Worm (Caenorhabditis elegans) whole organism, L4 larva: ENCODE results near the gene syx-2.
A peak's percentile ranks its signal among the peaks of the same experiment; 100 is the strongest.

Source experiments
- D1046.2 ChIP-seq: fragments of 200-800 bp; sonication (Bioruptor generic); IDR thresholded peaks from 2 replicates; pipeline ENCODE4 v1.3.6; 2022; ENCODE audit warnings: missing genetic modification characterization, missing compliant biosample characterization
- F26F4.8 ChIP-seq: fragments of 200-800 bp; sonication (Bioruptor generic); conservative IDR thresholded peaks from 2 replicates; pipeline ENCODE4 v1.3.6; 2022; ENCODE audit warnings: missing genetic modification characterization, missing compliant biosample characterization
- F37D6.2 ChIP-seq: sonication (generic microtip); optimal IDR thresholded peaks from 2 replicates; lab custom pipeline; 2016; ENCODE audit warnings: mild to moderate bottlenecking, missing genetic modification characterization, missing compliant biosample characterization
- T26A8.4 ChIP-seq: fragments of 200-800 bp; sonication (Bioruptor generic); IDR thresholded peaks from 2 replicates; pipeline ENCODE4 v1.3.6; 2022; ENCODE audit warnings: missing genetic modification characterization, missing compliant biosample characterization
- Y48G9A.11 ChIP-seq: fragments of 200-800 bp; sonication (Bioruptor generic); IDR thresholded peaks from 2 replicates; pipeline ENCODE4 v1.3.6; 2022; ENCODE audit warnings: missing genetic modification reagents, missing genetic modification characterization, missing compliant biosample characterization
- Y5F2A.4 ChIP-seq: fragments of 200-800 bp; sonication (Bioruptor generic); optimal IDR thresholded peaks from 2 replicates; lab custom pipeline; 2018; ENCODE audit warnings: mild to moderate bottlenecking, missing genetic modification characterization, missing compliant biosample characterization
- Y75B8A.6 ChIP-seq: fragments of 200-800 bp; sonication (Bioruptor generic); IDR thresholded peaks from 2 replicates; pipeline ENCODE4 v1.3.6; 2022; ENCODE audit warnings: missing genetic modification reagents, missing genetic modification characterization, missing compliant biosample characterization
- arid-1 ChIP-seq: fragments of 200-800 bp; sonication (Bioruptor generic); conservative IDR thresholded peaks from 2 replicates; pipeline ENCODE4 v1.3.6; 2022; ENCODE audit warnings: missing genetic modification reagents, missing genetic modification characterization, missing compliant biosample characterization
- ceh-32 ChIP-seq: sonication (generic microtip); optimal IDR thresholded peaks from 2 replicates; lab custom pipeline; 2016; ENCODE audit warnings: mild to moderate bottlenecking, missing genetic modification characterization, missing compliant biosample characterization; ENCODE audit not compliant: poor library complexity
- ceh-44 ChIP-seq: fragments of 200-800 bp; sonication (Bioruptor generic); IDR thresholded peaks from 2 replicates; pipeline ENCODE4 v1.3.6; 2022; ENCODE audit warnings: missing genetic modification reagents, missing genetic modification characterization, missing compliant biosample characterization
- ces-1 ChIP-seq: fragments of 150-350 bp; sonication (generic microtip); optimal IDR thresholded peaks from 4 replicates; lab custom pipeline; 2014; ENCODE audit warnings: missing biosample characterization, missing genetic modification reagents, missing genetic modification characterization
- cey-2 ChIP-seq: sonication (generic microtip); optimal IDR thresholded peaks from 3 replicates; lab custom pipeline; 2017; ENCODE audit warnings: missing genetic modification characterization, mild to moderate bottlenecking, missing compliant biosample characterization, antibody characterized with exemption, borderline replicate concordance; ENCODE audit not compliant: insufficient read depth
- daf-12 ChIP-seq: fragments of 150-350 bp; optimal IDR thresholded peaks from 2 replicates; lab custom pipeline; 2014; ENCODE audit warnings: missing biosample characterization, missing genetic modification reagents, missing genetic modification characterization
- daf-16 ChIP-seq, 3 experiments: sonication (generic microtip); optimal IDR thresholded peaks; 2 replicates each; lab custom pipeline; 2016 to 2017; ENCODE audit warnings: missing genetic modification characterization in 3 of 3, missing genetic modification reagents in 3 of 3, mild to moderate bottlenecking in 2 of 3, missing compliant biosample characterization in 2 of 3, missing biosample characterization in 1 of 3, moderate library complexity in 1 of 3
- daf-19 ChIP-seq: fragments of 200-800 bp; sonication (Bioruptor generic); conservative IDR thresholded peaks from 2 replicates; pipeline ENCODE4 v1.3.6; 2022; ENCODE audit warnings: missing genetic modification characterization, missing compliant biosample characterization
- daf-8 ChIP-seq: fragments of 200-800 bp; sonication (Bioruptor generic); IDR thresholded peaks from 2 replicates; pipeline ENCODE4 v1.3.6; 2022; ENCODE audit warnings: missing genetic modification characterization, missing compliant biosample characterization
- dmd-6 ChIP-seq: fragments of 200-800 bp; sonication (Bioruptor generic); IDR thresholded peaks from 2 replicates; pipeline ENCODE4 v1.3.6; 2022; ENCODE audit warnings: missing genetic modification reagents, missing genetic modification characterization, missing compliant biosample characterization
- dve-1 ChIP-seq: sonication (generic microtip); optimal IDR thresholded peaks from 2 replicates; lab custom pipeline; 2017; ENCODE audit warnings: antibody characterized with exemption, mild to moderate bottlenecking, missing genetic modification characterization, missing compliant biosample characterization; ENCODE audit not compliant: insufficient read depth
- egl-43 ChIP-seq: fragments of 200-800 bp; sonication (Bioruptor generic); IDR thresholded peaks from 2 replicates; pipeline ENCODE4 v1.3.6; 2022; ENCODE audit warnings: missing genetic modification reagents, missing genetic modification characterization, missing compliant biosample characterization
- fkh-10 ChIP-seq: fragments of 150-350 bp; optimal IDR thresholded peaks from 2 replicates; lab custom pipeline; 2014; ENCODE audit warnings: missing biosample characterization, missing genetic modification reagents, missing genetic modification characterization
- hlh-11 ChIP-seq: fragments of 200-800 bp; sonication (Bioruptor generic); optimal IDR thresholded peaks from 2 replicates; lab custom pipeline; 2018; ENCODE audit warnings: mild to moderate bottlenecking, missing genetic modification characterization, missing compliant biosample characterization
- hmg-1.1 ChIP-seq: fragments of 200-800 bp; sonication (Bioruptor generic); IDR thresholded peaks from 2 replicates; pipeline ENCODE4 v1.3.6; 2022; ENCODE audit warnings: missing genetic modification reagents, missing genetic modification characterization, missing compliant biosample characterization
- jun-1 ChIP-seq: fragments of 150-350 bp; optimal IDR thresholded peaks from 2 replicates; lab custom pipeline; 2014; ENCODE audit warnings: missing biosample characterization, missing genetic modification reagents, missing genetic modification characterization
- madf-9 ChIP-seq: fragments of 200-800 bp; sonication (Bioruptor generic); conservative IDR thresholded peaks from 2 replicates; pipeline ENCODE4 v1.3.6; 2022; ENCODE audit warnings: missing genetic modification reagents, missing genetic modification characterization, missing compliant biosample characterization
- mdl-1 ChIP-seq, 2 experiments: fragments of 150-350 bp in 1 of 2; sonication (generic microtip) in 1 of 2; optimal IDR thresholded peaks; 2 replicates each; lab custom pipeline; 2014 to 2017; ENCODE audit warnings: missing biosample characterization in 2 of 2, missing genetic modification characterization in 2 of 2
- mep-1 ChIP-seq: fragments of 150-350 bp; sonication (generic microtip); optimal IDR thresholded peaks from 3 replicates; lab custom pipeline; 2014; ENCODE audit warnings: missing biosample characterization, missing genetic modification characterization
- mxl-2 ChIP-seq: fragments of 200-800 bp; sonication (Bioruptor generic); conservative IDR thresholded peaks from 2 replicates; pipeline ENCODE4 v1.3.6; 2022; ENCODE audit warnings: missing genetic modification reagents, missing genetic modification characterization, missing compliant biosample characterization
- mxl-3 ChIP-seq: fragments of 200-800 bp; sonication (Bioruptor generic); optimal IDR thresholded peaks from 2 replicates; lab custom pipeline; 2018; ENCODE audit warnings: mild to moderate bottlenecking, missing genetic modification characterization, missing compliant biosample characterization
- nhr-102 ChIP-seq: sonication (generic microtip); optimal IDR thresholded peaks from 2 replicates; lab custom pipeline; 2016; ENCODE audit warnings: mild to moderate bottlenecking, missing genetic modification characterization, moderate library complexity, missing compliant biosample characterization
- nhr-11 ChIP-seq: fragments of 150-350 bp; optimal IDR thresholded peaks from 2 replicates; lab custom pipeline; 2014; ENCODE audit warnings: missing biosample characterization, missing genetic modification characterization
- nhr-237 ChIP-seq: sonication (generic microtip); optimal IDR thresholded peaks from 2 replicates; lab custom pipeline; 2017; ENCODE audit warnings: missing biosample characterization, missing genetic modification characterization
- nhr-28 ChIP-seq: fragments of 150-350 bp; optimal IDR thresholded peaks from 2 replicates; lab custom pipeline; 2014; ENCODE audit warnings: missing biosample characterization, missing genetic modification characterization
- pqm-1 ChIP-seq: sonication (generic microtip); optimal IDR thresholded peaks from 2 replicates; lab custom pipeline; 2017; ENCODE audit warnings: missing biosample characterization, missing genetic modification characterization
- rbr-2 ChIP-seq: sonication (generic microtip); optimal IDR thresholded peaks from 2 replicates; lab custom pipeline; 2016; ENCODE audit warnings: missing genotype, missing genetic modification characterization, missing compliant biosample characterization
- sdz-12 ChIP-seq: fragments of 200-800 bp; sonication (Bioruptor generic); optimal IDR thresholded peaks from 2 replicates; lab custom pipeline; 2018; ENCODE audit warnings: mild to moderate bottlenecking, missing genetic modification characterization, missing compliant biosample characterization
- skn-1 ChIP-seq: fragments of 150-350 bp; optimal IDR thresholded peaks from 2 replicates; lab custom pipeline; 2014; ENCODE audit warnings: missing biosample characterization, missing genetic modification characterization
- snpc-4 ChIP-seq: fragments of 150-350 bp; optimal IDR thresholded peaks from 2 replicates; lab custom pipeline; 2014; ENCODE audit warnings: missing biosample characterization, missing genetic modification characterization
- tra-1 ChIP-seq: fragments of 200-800 bp; sonication (Bioruptor generic); IDR thresholded peaks from 2 replicates; pipeline ENCODE4 v1.3.6; 2022; ENCODE audit warnings: missing genetic modification reagents, missing genetic modification characterization, missing compliant biosample characterization
- unc-130 ChIP-seq: sonication (generic microtip); optimal IDR thresholded peaks from 2 replicates; lab custom pipeline; 2016; ENCODE audit warnings: missing genetic modification reagents, missing genetic modification characterization, missing compliant biosample characterization
- unc-39 ChIP-seq: sonication (generic microtip); optimal IDR thresholded peaks from 2 replicates; lab custom pipeline; 2017; ENCODE audit warnings: missing biosample characterization, missing genetic modification characterization
- unc-62 ChIP-seq, 3 experiments: fragments of 150-350 bp in 1 of 3; sonication (generic microtip); optimal IDR thresholded peaks in 2 of 3; peaks in 1 of 3; 1 replicate in 1 of 3; 2 replicates in 2 of 3; lab custom pipeline; 2014 to 2017; ENCODE audit warnings: missing biosample characterization in 3 of 3, missing genetic modification characterization in 3 of 3, missing genetic modification reagents in 3 of 3, missing genotype in 1 of 3
- zip-2 ChIP-seq: fragments of 150-350 bp; optimal IDR thresholded peaks from 2 replicates; lab custom pipeline; 2014; ENCODE audit warnings: missing biosample characterization, missing genetic modification characterization
- ztf-7 ChIP-seq: fragments of 150-350 bp; optimal IDR thresholded peaks from 2 replicates; lab custom pipeline; 2014; ENCODE audit warnings: missing biosample characterization, missing genetic modification characterization

syx-2 gene

DNA sequence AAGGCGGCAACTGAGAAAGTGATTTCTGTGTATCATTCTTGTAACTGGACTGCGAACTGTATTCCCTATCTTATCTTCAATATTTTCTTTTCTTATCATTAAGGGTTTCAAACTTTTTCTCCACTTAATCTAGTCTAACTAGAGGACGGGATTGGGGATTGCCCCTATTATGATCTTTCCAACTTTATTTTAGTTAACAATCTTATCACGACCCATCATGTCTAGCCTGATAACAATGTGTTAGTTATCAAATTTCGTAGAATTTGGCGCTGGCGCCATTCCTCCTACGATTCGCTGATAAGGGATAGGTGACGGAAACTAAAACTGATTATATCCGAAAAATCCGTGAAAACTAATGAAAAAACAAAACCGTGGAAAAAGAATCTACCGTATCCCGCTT lies 22.6 kb upstream of the syx-2 start:
- TF ChIP-seq D1046.2 (GFP tag; lab: Robert Waterston, UW): no peak
- TF ChIP-seq ztf-7 (tag; lab: Kevin White, UChicago): no peak
- no peak for TF ChIP-seq tra-1 (GFP tag; lab: Robert Waterston, UW)
- no peak for TF ChIP-seq snpc-4 (tag; lab: Kevin White, UChicago)
- TF ChIP-seq cey-2 (tag; lab: Kevin White, UChicago): no peak
- TF ChIP-seq ceh-44 (GFP tag; lab: Robert Waterston, UW): no peak
- peak; percentile 67 for TF ChIP-seq dmd-6 (GFP tag; lab: Robert Waterston, UW)
- no peak for TF ChIP-seq mxl-2
- TF ChIP-seq daf-16 (GFP tag; optimal IDR thresholded peaks at IDR 0.05; lab: Kevin White, UChicago): no peak
- peak; percentile 39 for TF ChIP-seq daf-16 (tag; optimal IDR thresholded peaks at IDR 0.05; lab: Kevin White, UChicago)
- no peak for TF ChIP-seq arid-1
- no peak for TF ChIP-seq fkh-10 (GFP tag; lab: Kevin White, UChicago)
- peak; percentile 88 for TF ChIP-seq pqm-1 (tag; lab: Kevin White, UChicago)
- no peak for TF ChIP-seq nhr-102 (tag; lab: Kevin White, UChicago)
- TF ChIP-seq unc-130 (GFP tag; lab: Kevin White, UChicago): no peak
- no peak for TF ChIP-seq sdz-12 (GFP tag; lab: Kevin White, UChicago)
- TF ChIP-seq daf-12 (tag; lab: Kevin White, UChicago): no peak
- no peak for TF ChIP-seq ceh-32 (tag; lab: Kevin White, UChicago)
- no peak for TF ChIP-seq ces-1 (GFP tag; lab: Kevin White, UChicago)
- TF ChIP-seq nhr-237 (tag; lab: Kevin White, UChicago): no peak
- TF ChIP-seq unc-39 (tag; lab: Kevin White, UChicago): no peak
- no peak for TF ChIP-seq madf-9
- TF ChIP-seq rbr-2 (tag; lab: Kevin White, UChicago): no peak
- TF ChIP-seq F26F4.8 (GFP tag; lab: Robert Waterston, UW): no peak
- TF ChIP-seq egl-43 (GFP tag; lab: Robert Waterston, UW): no peak
- no peak for TF ChIP-seq mep-1 (tag; lab: Kevin White, UChicago)
- TF ChIP-seq zip-2 (tag; lab: Kevin White, UChicago): no peak
- no peak for TF ChIP-seq Y48G9A.11 (GFP tag; lab: Robert Waterston, UW)
- TF ChIP-seq mxl-3 (GFP tag; lab: Kevin White, UChicago): no peak
- TF ChIP-seq daf-19 (GFP tag; lab: Robert Waterston, UW): no peak
- TF ChIP-seq dve-1 (tag; lab: Kevin White, UChicago): peak; percentile 44
- peak in 1 of 2 experiments; percentile 84 for TF ChIP-seq unc-62 (GFP tag; optimal IDR thresholded peaks at IDR 0.05 in 1 of 2; lab: Kevin White, UChicago)
- no peak for TF ChIP-seq unc-62 (tag; optimal IDR thresholded peaks at IDR 0.05; lab: Kevin White, UChicago)
- no peak for TF ChIP-seq jun-1 (tag; lab: Kevin White, UChicago)
- no peak for TF ChIP-seq mdl-1 (tag; optimal IDR thresholded peaks at IDR 0.05; lab: Kevin White, UChicago)
- TF ChIP-seq F37D6.2 (tag; lab: Kevin White, UChicago): no peak
- peak; percentile 55 for TF ChIP-seq hlh-11 (tag; lab: Kevin White, UChicago)
- TF ChIP-seq skn-1: no peak
- TF ChIP-seq hmg-1.1 (GFP tag; lab: Robert Waterston, UW): no peak
- no peak for TF ChIP-seq T26A8.4 (GFP tag; lab: Robert Waterston, UW)
- no peak for TF ChIP-seq nhr-11 (tag; lab: Kevin White, UChicago)
- peak; percentile 32 for TF ChIP-seq nhr-28 (tag; lab: Kevin White, UChicago)
- no peak for TF ChIP-seq Y75B8A.6 (GFP tag; lab: Robert Waterston, UW)
- no peak for TF ChIP-seq Y5F2A.4
- no peak for TF ChIP-seq daf-8 (GFP tag; lab: Robert Waterston, UW)
